Worm (Caenorhabditis elegans): ENCODE results near the gene hlh-15.
A peak's percentile ranks its signal among the peaks of the same experiment; 100 is the strongest.

Gene hlh-15

DNA sequence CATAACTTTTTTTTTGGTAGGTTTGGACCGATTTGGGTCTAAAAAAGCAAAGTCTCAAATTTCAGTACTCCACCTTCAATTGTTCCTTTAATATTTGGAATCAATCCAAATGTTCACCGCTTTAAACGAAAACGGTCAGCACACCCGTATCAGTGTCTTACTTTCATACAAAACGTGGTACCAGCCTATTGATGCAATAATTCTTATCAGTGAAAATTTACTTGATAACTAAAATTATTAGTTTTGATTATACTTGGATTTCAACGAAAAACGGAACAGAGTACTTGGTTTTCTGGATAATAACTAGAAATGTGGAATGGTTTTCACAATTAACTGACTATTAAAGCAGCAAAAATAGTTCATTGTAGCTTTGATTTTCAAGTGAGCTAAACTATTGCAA is 42.5 kb downstream of the hlh-15 start:
- no peak for TF ChIP-seq gei-8 (GFP tag; optimal IDR thresholded peaks at IDR 0.05)
- TF ChIP-seq dmd-9 (GFP tag; IDR thresholded peaks at IDR 0.05) = no peak
- TF ChIP-seq Y105C5A.15 (GFP tag; IDR thresholded peaks at IDR 0.05) = no peak
- peak; percentile 82 for TF ChIP-seq pqm-1 (tag; optimal IDR thresholded peaks at IDR 0.05)
- TF ChIP-seq daf-16 (GFP tag; optimal IDR thresholded peaks at IDR 0.05) = no peak
- TF ChIP-seq daf-16 (tag; optimal IDR thresholded peaks at IDR 0.05) = peak; percentile 72
- TF ChIP-seq T20F7.1 (GFP tag; optimal IDR thresholded peaks at IDR 0.05) = no peak
- TF ChIP-seq mxl-3 (GFP tag; optimal IDR thresholded peaks at IDR 0.05) = peak; percentile 38
- TF ChIP-seq hif-1 (tag; optimal IDR thresholded peaks at IDR 0.05) = no peak
- no peak for TF ChIP-seq ces-1 (GFP tag; optimal IDR thresholded peaks at IDR 0.05)
- peak; percentile 43; the same call in 1 of the 2 replicates for TF ChIP-seq php-3 (GFP tag; IDR thresholded peaks at IDR 0.05)
- no peak for TF ChIP-seq ceh-28 (tag; optimal IDR thresholded peaks at IDR 0.05)
- peak; percentile 54 for TF ChIP-seq nhr-28 (tag; optimal IDR thresholded peaks at IDR 0.05)
- TF ChIP-seq hlh-11 (tag; optimal IDR thresholded peaks at IDR 0.05) = peak; percentile 38
- TF ChIP-seq mes-2 (tag; optimal IDR thresholded peaks at IDR 0.05; ENCODE audit: poor library complexity, severe bottlenecking) = peak; percentile 3
- TF ChIP-seq dve-1 (tag; optimal IDR thresholded peaks at IDR 0.05; ENCODE audit: insufficient read depth) = peak; percentile 39

- TF ChIP-seq mxl-2 (GFP tag; conservative IDR thresholded peaks at IDR 0.05) (no peak), dve-1 (tag; optimal IDR thresholded peaks at IDR 0.05; ENCODE audit: insufficient read depth) (peak; percentile 29), spr-1 (tag; optimal IDR thresholded peaks at IDR 0.05) (no peak), D1046.2 (GFP tag; IDR thresholded peaks at IDR 0.05) (no peak), pqm-1 (tag; optimal IDR thresholded peaks at IDR 0.05) (no peak), php-3 (GFP tag; IDR thresholded peaks at IDR 0.05) (0 out of 2 replicates have a peak, but pooled peaks have one; percentile 23), ztf-11 (tag; optimal IDR thresholded peaks at IDR 0.05) (no peak), cey-2 (tag; optimal IDR thresholded peaks at IDR 0.05; ENCODE audit: borderline replicate concordance, insufficient read depth) (no peak), tag-97 (GFP tag; IDR thresholded peaks at IDR 0.05) (no peak), daf-16 (GFP tag; optimal IDR thresholded peaks at IDR 0.05) (no peak), daf-16 (tag; optimal IDR thresholded peaks at IDR 0.05) (peak; percentile 89)
Measured at ce11 chrX:2369073-2369472, 44.1 kb downstream of the hlh-15 start.

ce11 chrX:2368042-2368814 is 44.9 kb downstream of the hlh-15 start:
- TF ChIP-seq zip-2 (tag; optimal IDR thresholded peaks at IDR 0.05) = no peak
- peak; percentile 24 for TF ChIP-seq mxl-3 (GFP tag; optimal IDR thresholded peaks at IDR 0.05)
- TF ChIP-seq F10B5.3 (tag; optimal IDR thresholded peaks at IDR 0.05) = no peak
- TF ChIP-seq ces-1 (GFP tag; optimal IDR thresholded peaks at IDR 0.05) = no peak
- TF ChIP-seq nhr-25 (tag; optimal IDR thresholded peaks at IDR 0.05; ENCODE audit: borderline replicate concordance, insufficient read depth) = peak; percentile 74
- no peak for TF ChIP-seq lin-29 (GFP tag; IDR thresholded peaks at IDR 0.05)
- TF ChIP-seq ZK337.2 (GFP tag; IDR thresholded peaks at IDR 0.05) = no peak
- TF ChIP-seq unc-130 (GFP tag; optimal IDR thresholded peaks at IDR 0.05) = no peak
- TF ChIP-seq daf-16 (GFP tag; optimal IDR thresholded peaks at IDR 0.05) = no peak
- peak; percentile 3 for TF ChIP-seq daf-16 (tag; optimal IDR thresholded peaks at IDR 0.05)
- no peak for TF ChIP-seq T20F7.1 (GFP tag; optimal IDR thresholded peaks at IDR 0.05)
- TF ChIP-seq rbr-2 (tag; optimal IDR thresholded peaks at IDR 0.05) = peak; percentile 4
- no peak for TF ChIP-seq Y48G9A.11 (GFP tag; IDR thresholded peaks at IDR 0.05)
- no peak for TF ChIP-seq lin-15B (tag; optimal IDR thresholded peaks at IDR 0.05)
- no peak for TF ChIP-seq php-3 (GFP tag; IDR thresholded peaks at IDR 0.05)
- peak; percentile 42 for TF ChIP-seq nhr-28 (tag; optimal IDR thresholded peaks at IDR 0.05)
- no peak for TF ChIP-seq zfp-3 (GFP tag; conservative IDR thresholded peaks at IDR 0.05)
- no peak for TF ChIP-seq vab-7 (GFP tag; IDR thresholded peaks at IDR 0.05)
- no peak for TF ChIP-seq zfp-2 (tag; optimal IDR thresholded peaks at IDR 0.05)
- TF ChIP-seq Y5F2A.4 (GFP tag; optimal IDR thresholded peaks at IDR 0.05) = no peak
- TF ChIP-seq pha-4 (GFP tag; IDR thresholded peaks at IDR 0.05) = no peak
- TF ChIP-seq pha-4 (tag; optimal IDR thresholded peaks at IDR 0.05) = no peak
- no peak for TF ChIP-seq ceh-20 (GFP tag; IDR thresholded peaks at IDR 0.05)
- 0 out of 2 replicates have a peak, but pooled peaks have one; percentile 5 for TF ChIP-seq tra-1 (GFP tag; IDR thresholded peaks at IDR 0.05)
- TF ChIP-seq hif-1 (tag; optimal IDR thresholded peaks at IDR 0.05) = no peak
- TF ChIP-seq lsy-2 (tag; optimal IDR thresholded peaks at IDR 0.05) = peak in 1 of 2 experiments; percentile 15
- TF ChIP-seq dve-1 (tag; optimal IDR thresholded peaks at IDR 0.05; ENCODE audit: insufficient read depth) = peak; percentile 30
- TF ChIP-seq skn-1 (tag; optimal IDR thresholded peaks at IDR 0.05) = no peak
- no peak for TF ChIP-seq attf-4 (tag; optimal IDR thresholded peaks at IDR 0.05)
- no peak for TF ChIP-seq lin-38 (GFP tag; IDR thresholded peaks at IDR 0.05)
- TF ChIP-seq Y105C5A.15 (GFP tag; IDR thresholded peaks at IDR 0.05) = no peak
- TF ChIP-seq ztf-7 (tag; optimal IDR thresholded peaks at IDR 0.05) = no peak

Measured in whole organism, L4 larva.